Fruit fly (Drosophila melanogaster) whole organism, pupa: ENCODE measurements around the gene Sbds.

Experiments
- CG17806 ChIP-seq: fragments of 200-800 bp; sonication (Bioruptor generic); optimal IDR thresholded peaks from 2 replicates; lab custom pipeline; 2018; ENCODE audit warnings: missing biosample characterization, mild to moderate bottlenecking, missing genetic modification characterization, moderate library complexity
- CG34367 ChIP-seq: fragments of 200-800 bp; sonication (Bioruptor generic); optimal IDR thresholded peaks from 2 replicates; lab custom pipeline; 2018; ENCODE audit warnings: missing biosample characterization, mild to moderate bottlenecking, missing genetic modification characterization
- fd96Ca ChIP-seq: fragments of 200-800 bp; sonication (Bioruptor generic); IDR thresholded peaks from 3 replicates; pipeline ENCODE4 v1.3.6; 2022; ENCODE audit warnings: missing biosample characterization, missing genetic modification characterization

- TF ChIP-seq fd96Ca (GFP tag; lab: Robert Waterston, UW) (no peak), CG34367 (no peak), CG17806 (no peak)
These were observed 29.4 kb upstream of the Sbds start for dm6 chr3L:6723338-6723737.
